Worm (Caenorhabditis elegans): ENCODE measurements around the gene srxa-1.

ce11 chrV:20691585-20691984 is 40.3 kb upstream of the srxa-1 start, which contains the start of gene F53F8.4:
- TF ChIP-seq ztf-23 (GFP tag; IDR thresholded peaks at IDR 0.05), result no peak
- no peak for TF ChIP-seq flt-1 (GFP tag; IDR thresholded peaks at IDR 0.05)
- TF ChIP-seq T22C8.4 (GFP tag; IDR thresholded peaks at IDR 0.05), result no peak
- TF ChIP-seq klf-2 (GFP tag; conservative IDR thresholded peaks at IDR 0.05), result no peak
- TF ChIP-seq ref-1 (GFP tag; conservative IDR thresholded peaks at IDR 0.05), result no peak
- no peak for TF ChIP-seq tab-1 (GFP tag; IDR thresholded peaks at IDR 0.05)

Measured in whole organism, midembryonic.